Fruit fly (Drosophila melanogaster): ENCODE results near the gene Vha100-4.

Gene Vha100-4

DNA sequence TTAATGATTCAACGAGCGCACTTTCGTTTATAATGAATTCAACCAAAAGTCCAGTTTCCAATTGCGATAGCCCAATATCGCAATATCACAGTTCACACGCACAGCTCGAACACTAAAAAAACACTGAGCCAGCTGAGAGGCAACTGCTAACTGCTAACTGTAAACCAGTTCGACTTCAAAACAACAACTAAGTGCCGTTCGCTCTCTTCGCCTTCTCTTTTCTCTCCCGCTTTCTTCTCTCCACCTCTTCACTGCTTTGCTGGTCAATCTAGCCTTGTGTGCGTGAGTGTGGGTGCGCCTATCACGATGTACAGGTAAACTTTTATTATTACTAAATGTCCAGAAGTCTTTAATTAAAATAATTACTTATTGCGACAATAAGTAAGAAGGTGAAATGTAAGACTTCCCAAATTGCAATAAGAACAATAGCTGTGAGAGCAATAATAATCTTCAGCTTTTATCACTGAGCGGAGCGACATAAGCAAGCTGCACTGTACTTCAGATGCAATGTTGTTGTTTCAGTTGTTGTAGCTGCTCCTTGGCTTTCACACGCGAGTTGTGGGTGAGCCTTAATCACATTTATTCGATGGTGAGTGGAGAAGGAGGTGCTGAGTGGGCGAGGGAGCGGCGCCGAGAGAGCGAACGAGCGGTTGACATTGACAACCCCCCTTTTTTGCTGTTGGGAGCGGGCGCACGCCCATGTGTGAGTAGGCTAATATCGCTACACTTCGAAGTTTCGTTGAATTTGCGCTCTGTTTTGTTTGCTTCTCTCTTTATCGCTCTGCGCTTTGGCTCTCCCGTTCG lies 7.4 kb upstream of the Vha100-4 start, which contains the start of gene Vti1b (continued):
- TF ChIP-seq CG10267 (tag; optimal IDR thresholded peaks at IDR 0.05) (peak; percentile 90), CG13894 (tag; optimal IDR thresholded peaks at IDR 0.05) (peak; percentile 33), Oaz (GFP tag; IDR thresholded peaks at IDR 0.05) (peak; percentile 79), her (GFP tag; optimal IDR thresholded peaks at IDR 0.05) (peak; percentile 85), Antp (GFP tag; optimal IDR thresholded peaks at IDR 0.05) (peak; percentile 85), stwl (tag; optimal IDR thresholded peaks at IDR 0.05) (peak; percentile 47), CG1647 (GFP tag; optimal IDR thresholded peaks at IDR 0.05) (peak; percentile 88), B-H2 (GFP tag; optimal IDR thresholded peaks at IDR 0.05) (peak; percentile 42), cato (GFP tag; optimal IDR thresholded peaks at IDR 0.05; ENCODE audit: borderline replicate concordance) (peak; percentile 88), CG32532 (GFP tag; IDR thresholded peaks at IDR 0.05) (peak; percentile 87), gem (tag; optimal IDR thresholded peaks at IDR 0.05) (peak; percentile 95), Lpt (GFP tag; optimal IDR thresholded peaks at IDR 0.05) (no peak), CG4854 (GFP tag; optimal IDR thresholded peaks at IDR 0.05) (peak; percentile 90), esg (GFP tag; conservative IDR thresholded peaks at IDR 0.05) (peak; percentile 92), Hmr (GFP tag; optimal IDR thresholded peaks at IDR 0.05) (peak; percentile 90), sqz (GFP tag; optimal IDR thresholded peaks at IDR 0.05) (peak; percentile 48), ara (GFP tag; IDR thresholded peaks at IDR 0.05) (peak; percentile 80), bcd (GFP tag; optimal IDR thresholded peaks at IDR 0.05) (peak; percentile 94), CG10209 (GFP tag; optimal IDR thresholded peaks at IDR 0.05) (peak; percentile 95), tin (GFP tag; optimal IDR thresholded peaks at IDR 0.05) (peak; percentile 96), klu (GFP tag; IDR thresholded peaks at IDR 0.05) (peak; percentile 93), gfzf (GFP tag; optimal IDR thresholded peaks at IDR 0.05) (peak; percentile 7), Neu2 (GFP tag; optimal IDR thresholded peaks at IDR 0.05; ENCODE audit: borderline replicate concordance) (peak; percentile 41), NFAT (GFP tag; IDR thresholded peaks at IDR 0.05) (peak; percentile 85), Spps (tag; optimal IDR thresholded peaks at IDR 0.05) (peak; percentile 88), CG9876 (GFP tag; optimal IDR thresholded peaks at IDR 0.05) (peak; percentile 85), Dip3 (GFP tag; optimal IDR thresholded peaks at IDR 0.05) (peak; percentile 92), dm (GFP tag; optimal IDR thresholded peaks at IDR 0.05) (peak; percentile 93), fd3F (GFP tag; optimal IDR thresholded peaks at IDR 0.05) (peak; percentile 84), CG8924 (tag; optimal IDR thresholded peaks at IDR 0.05) (peak; percentile 96), CG2199 (GFP tag; IDR thresholded peaks at IDR 0.05) (peak; percentile 71), CG12104 (GFP tag; optimal IDR thresholded peaks at IDR 0.05) (peak; percentile 88), CG7786 (GFP tag; optimal IDR thresholded peaks at IDR 0.05) (peak; percentile 89), CG12769 (tag; optimal IDR thresholded peaks at IDR 0.05) (peak; percentile 93), fd102C (GFP tag; optimal IDR thresholded peaks at IDR 0.05) (peak; percentile 57), pb (GFP tag; optimal IDR thresholded peaks at IDR 0.05) (peak; percentile 71), gsb-n (tag; optimal IDR thresholded peaks at IDR 0.05) (peak; percentile 90), kay (GFP tag; optimal IDR thresholded peaks at IDR 0.05) (peak; percentile 82), CG10274 (GFP tag; optimal IDR thresholded peaks at IDR 0.05) (peak; percentile 83), gsb (GFP tag; IDR thresholded peaks at IDR 0.05) (peak; percentile 74), Doc2 (GFP tag; IDR thresholded peaks at IDR 0.05) (0 out of 2 replicates have a peak, but pooled peaks have one; percentile 32), MESR4 (GFP tag; optimal IDR thresholded peaks at IDR 0.05) (peak; percentile 24), hth (optimal IDR thresholded peaks at IDR 0.05) (no peak), row (GFP tag; IDR thresholded peaks at IDR 0.05) (peak; percentile 98), Xrp1 (GFP tag; IDR thresholded peaks at IDR 0.05) (peak; percentile 96), phol (tag; optimal IDR thresholded peaks at IDR 0.05) (peak; percentile 94), CG10321 (GFP tag; IDR thresholded peaks at IDR 0.05) (peak; percentile 51; the same call in 1 of the 2 replicates), NK7.1 (GFP tag; optimal IDR thresholded peaks at IDR 0.05) (peak; percentile 83), ERR (GFP tag; optimal IDR thresholded peaks at IDR 0.05) (peak; percentile 89), Fer2 (tag; optimal IDR thresholded peaks at IDR 0.05) (peak; percentile 73)

Data from whole organism, embryonic.